Worm (Caenorhabditis elegans): ENCODE measurements around the gene M163.5.

ce11 chrX:14504551-14504902 lies 30.7 kb downstream of the M163.5 start:
- TF ChIP-seq elt-3 (tag; optimal IDR thresholded peaks at IDR 0.05) (no peak), lsy-2 (tag; optimal IDR thresholded peaks at IDR 0.05) (no peak), lin-13 (tag; optimal IDR thresholded peaks at IDR 0.05) (no peak), pha-4 (tag; optimal IDR thresholded peaks at IDR 0.05) (no peak), unc-62 (GFP tag; optimal IDR thresholded peaks at IDR 0.05) (no peak), nhr-12 (tag; optimal IDR thresholded peaks at IDR 0.05) (no peak), ztf-11 (tag; optimal IDR thresholded peaks at IDR 0.05) (no peak)
